Fruit fly (Drosophila melanogaster): ENCODE data around the gene CG12426.
A peak's percentile ranks its signal among the peaks of the same experiment; 100 is the strongest.

The CG12426 gene

DNA sequence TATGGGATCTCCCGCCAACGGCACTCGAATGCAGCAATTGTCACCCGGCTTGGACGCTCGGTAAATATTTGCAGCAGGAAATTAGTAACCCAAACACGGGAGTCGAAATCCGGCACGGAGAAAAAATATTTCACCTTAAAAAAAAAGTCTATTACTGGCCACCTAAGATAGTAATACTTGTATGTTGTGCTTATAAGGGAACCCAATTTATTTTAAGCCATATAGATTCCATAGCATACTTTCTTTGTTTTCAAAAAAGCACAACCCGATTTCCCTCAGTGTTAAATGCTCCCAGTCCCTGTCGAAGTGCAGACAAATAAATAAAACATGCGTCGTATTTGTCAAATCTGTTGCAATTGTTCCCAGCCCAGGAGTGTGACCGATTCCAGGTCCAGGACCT lies 46.0 kb downstream of the CG12426 start (continued):
- no peak for TF ChIP-seq cwo (GFP tag; optimal IDR thresholded peaks at IDR 0.05)
- no peak for TF ChIP-seq CG12104 (GFP tag; optimal IDR thresholded peaks at IDR 0.05)
- no peak for TF ChIP-seq CG17802 (tag; optimal IDR thresholded peaks at IDR 0.05)
- TF ChIP-seq lola (GFP tag; optimal IDR thresholded peaks at IDR 0.05), result peak in 1 of 3 experiments; percentile 70
- no peak for TF ChIP-seq Adf1 (GFP tag; IDR thresholded peaks at IDR 0.05)
- TF ChIP-seq CG8359 (GFP tag; optimal IDR thresholded peaks at IDR 0.05; ENCODE audit: borderline replicate concordance), result no peak
- TF ChIP-seq scrt (GFP tag; optimal IDR thresholded peaks at IDR 0.05), result no peak
- TF ChIP-seq CG11085 (GFP tag; IDR thresholded peaks at IDR 0.05), result no peak
- 0 out of 2 replicates have a peak, but pooled peaks have one; percentile 24 for TF ChIP-seq sens-2 (GFP tag; IDR thresholded peaks at IDR 0.05)
- TF ChIP-seq gem (tag; optimal IDR thresholded peaks at IDR 0.05), result peak; percentile 66
- no peak for TF ChIP-seq toy (GFP tag; IDR thresholded peaks at IDR 0.05)
- peak; percentile 18 for TF ChIP-seq pum (GFP tag; optimal IDR thresholded peaks at IDR 0.05)
- no peak for TF ChIP-seq vfl (GFP tag; optimal IDR thresholded peaks at IDR 0.05)
- TF ChIP-seq Ptx1 (GFP tag; IDR thresholded peaks at IDR 0.05), result peak; percentile 16; the same call in 1 of the 2 replicates
- TF ChIP-seq pzg (GFP tag; optimal IDR thresholded peaks at IDR 0.05), result no peak
- TF ChIP-seq CG9215 (GFP tag; IDR thresholded peaks at IDR 0.05), result 0 out of 2 replicates have a peak, but pooled peaks have one; percentile 9
- TF ChIP-seq CG3407 (GFP tag; optimal IDR thresholded peaks at IDR 0.05), result no peak
- TF ChIP-seq klu (GFP tag; IDR thresholded peaks at IDR 0.05), result no peak
- peak; percentile 1 for TF ChIP-seq jumu (GFP tag; optimal IDR thresholded peaks at IDR 0.05)
- TF ChIP-seq CG9817 (tag; optimal IDR thresholded peaks at IDR 0.05), result no peak
- TF ChIP-seq tna (GFP tag; IDR thresholded peaks at IDR 0.05; ENCODE audit: partially characterized antibody), result no peak
- no peak for TF ChIP-seq ftz-f1 (GFP tag; optimal IDR thresholded peaks at IDR 0.05)
- no peak for TF ChIP-seq vnd (GFP tag; IDR thresholded peaks at IDR 0.05; ENCODE audit: partially characterized antibody)
- TF ChIP-seq CG34376 (GFP tag; optimal IDR thresholded peaks at IDR 0.05), result no peak
- no peak for TF ChIP-seq pan (optimal IDR thresholded peaks at IDR 0.05)
- TF ChIP-seq pan (GFP tag; optimal IDR thresholded peaks at IDR 0.05 in 1 of 2, IDR thresholded peaks at IDR 0.05 in 1 of 2), result peak in 1 of 2 experiments; percentile 37
- no peak for TF ChIP-seq MESR4 (GFP tag; optimal IDR thresholded peaks at IDR 0.05)
- peak; percentile 23 for TF ChIP-seq CG15696 (tag; optimal IDR thresholded peaks at IDR 0.05)
- no peak for TF ChIP-seq emc (GFP tag; optimal IDR thresholded peaks at IDR 0.05)
- no peak for TF ChIP-seq ash1 (GFP tag; optimal IDR thresholded peaks at IDR 0.05)
- no peak for TF ChIP-seq hth (optimal IDR thresholded peaks at IDR 0.05)
- no peak for TF ChIP-seq Oaz (GFP tag; IDR thresholded peaks at IDR 0.05)
- TF ChIP-seq exex (tag; optimal IDR thresholded peaks at IDR 0.05), result no peak
- no peak for TF ChIP-seq NfI (GFP tag; optimal IDR thresholded peaks at IDR 0.05)
- no peak for TF ChIP-seq tll (GFP tag; optimal IDR thresholded peaks at IDR 0.05)
- no peak for TF ChIP-seq dm (GFP tag; optimal IDR thresholded peaks at IDR 0.05)
- TF ChIP-seq CG18262 (tag; optimal IDR thresholded peaks at IDR 0.05), result peak; percentile 74
- peak; percentile 90 for TF ChIP-seq sens (GFP tag)
- TF ChIP-seq fru (optimal IDR thresholded peaks at IDR 0.05), result no peak
- peak; percentile 18 for TF ChIP-seq CG2202 (tag; optimal IDR thresholded peaks at IDR 0.05)
- no peak for TF ChIP-seq HmgZ (tag; optimal IDR thresholded peaks at IDR 0.05)
- TF ChIP-seq dimm (GFP tag; IDR thresholded peaks at IDR 0.05), result no peak
- no peak for TF ChIP-seq CG2120 (GFP tag; optimal IDR thresholded peaks at IDR 0.05)
- no peak for TF ChIP-seq CG4854 (GFP tag; optimal IDR thresholded peaks at IDR 0.05)
- peak; percentile 12 for TF ChIP-seq bab2 (GFP tag; optimal IDR thresholded peaks at IDR 0.05)
- TF ChIP-seq Lhr (GFP tag; optimal IDR thresholded peaks at IDR 0.05), result no peak
- no peak for TF ChIP-seq CG10274 (GFP tag; optimal IDR thresholded peaks at IDR 0.05)
- TF ChIP-seq ro (GFP tag; IDR thresholded peaks at IDR 0.05), result no peak
- no peak for TF ChIP-seq NK7.1 (GFP tag; optimal IDR thresholded peaks at IDR 0.05)
- TF ChIP-seq CG12219 (GFP tag; optimal IDR thresholded peaks at IDR 0.05), result no peak
- peak; percentile 13 for TF ChIP-seq CG4424 (GFP tag; optimal IDR thresholded peaks at IDR 0.05)
- TF ChIP-seq CG16815 (GFP tag; optimal IDR thresholded peaks at IDR 0.05), result peak; percentile 47

Data from whole organism, embryonic.